Worm (Caenorhabditis elegans): ENCODE measurements around the gene C13F10.7.
A peak's percentile ranks its signal among the peaks of the same experiment; 100 is the strongest.

The C13F10.7 gene

DNA sequence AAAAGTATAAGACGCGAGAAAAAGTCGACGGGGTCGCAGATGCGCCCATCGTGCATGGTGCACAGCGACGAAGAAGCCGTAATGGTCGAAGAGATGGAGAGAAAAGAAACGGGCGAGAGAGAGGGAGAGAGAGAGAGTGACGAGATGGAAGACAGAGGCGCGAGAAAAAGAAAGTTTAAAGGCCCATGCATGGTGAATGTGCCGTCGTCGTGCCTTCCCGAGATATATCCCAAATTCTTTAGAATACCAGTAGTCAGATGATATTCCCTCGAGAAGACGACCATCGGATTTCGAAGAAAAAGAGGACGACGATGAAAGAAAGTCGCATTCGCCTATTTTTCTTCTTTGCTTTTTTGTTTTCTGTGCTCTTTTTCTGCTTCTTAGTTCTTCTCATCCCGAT is 7.0 kb downstream of the C13F10.7 start:
- TF ChIP-seq B0261.1 (tag; optimal IDR thresholded peaks at IDR 0.05) (no peak), zfh-2 (GFP tag; conservative IDR thresholded peaks at IDR 0.05) (peak; percentile 71), lin-35 (GFP tag; optimal IDR thresholded peaks at IDR 0.05) (no peak), hsf-1 (GFP tag; IDR thresholded peaks at IDR 0.05) (0 out of 2 replicates have a peak, but pooled peaks have one; percentile 22), cebp-1 (GFP tag; IDR thresholded peaks at IDR 0.05) (no peak), cebp-1 (tag; optimal IDR thresholded peaks at IDR 0.05) (peak; percentile 16), rpc-1 (optimal IDR thresholded peaks at IDR 0.05) (no peak), rpc-1 (tag; optimal IDR thresholded peaks at IDR 0.05) (no peak), F55B11.4 (tag; optimal IDR thresholded peaks at IDR 0.05; ENCODE audit: borderline replicate concordance, insufficient read depth) (no peak), dox-1 (GFP tag; IDR thresholded peaks at IDR 0.05) (peak; percentile 8; the same call in 1 of the 2 replicates), repo-1 (tag; optimal IDR thresholded peaks at IDR 0.05) (no peak), F33H1.4 (GFP tag; IDR thresholded peaks at IDR 0.05) (no peak), lin-54 (GFP tag; optimal IDR thresholded peaks at IDR 0.05) (no peak)

DNA sequence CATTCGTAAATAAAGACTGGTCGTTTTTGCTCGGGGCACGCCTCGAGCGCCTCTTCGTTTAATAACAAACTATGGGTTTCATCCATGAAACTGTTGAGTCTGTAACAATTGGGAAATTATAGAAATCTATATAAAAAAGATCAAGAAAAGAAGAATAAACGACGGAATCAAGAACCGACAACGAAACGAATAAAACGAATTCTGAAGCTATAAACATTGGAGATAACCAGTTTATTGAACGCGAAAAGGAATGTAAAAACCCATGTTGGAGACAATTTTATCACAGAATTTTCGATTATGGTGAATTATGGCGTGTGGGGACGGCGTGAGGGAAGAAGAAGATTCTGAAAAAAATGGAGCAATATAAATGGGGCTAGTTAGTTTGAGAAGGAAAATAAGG is 8.2 kb downstream of the C13F10.7 start, which contains the start of gene soap-1:
Gene soap-1 (minus strand): TSS at position 101 of the 400 bp plus-strand sequence.
- TF ChIP-seq chd-7 (tag; optimal IDR thresholded peaks at IDR 0.05) (no peak), nfya-2 (GFP tag; IDR thresholded peaks at IDR 0.05) (no peak), madf-10 (tag; optimal IDR thresholded peaks at IDR 0.05) (no peak), tlf-1 (GFP tag; optimal IDR thresholded peaks at IDR 0.05) (no peak), sdz-38 (tag; optimal IDR thresholded peaks at IDR 0.05) (no peak)

DNA sequence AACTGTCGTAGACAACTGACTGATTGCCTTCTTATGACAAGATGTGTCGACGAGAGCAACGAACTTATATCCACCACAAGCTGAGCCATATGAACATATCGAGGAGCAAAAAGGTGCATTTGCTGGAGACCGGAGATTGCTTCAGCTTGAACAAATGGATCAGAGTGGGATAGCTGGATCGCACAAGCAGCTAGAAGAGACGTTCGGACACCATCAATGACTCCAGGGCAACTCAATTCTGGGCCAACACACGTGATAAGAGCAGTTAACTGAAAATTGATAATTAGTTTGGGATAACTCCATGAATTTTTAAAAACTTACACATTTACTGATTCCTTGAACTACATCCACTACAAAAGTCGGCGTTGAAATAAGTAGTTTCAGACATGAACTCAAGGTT is 14.1 kb downstream of the C13F10.7 start:
- TF ChIP-seq ccch-3 (GFP tag; optimal IDR thresholded peaks at IDR 0.05) (no peak), T26A5.8 (tag; optimal IDR thresholded peaks at IDR 0.05) (no peak), F57A8.1 (GFP tag; optimal IDR thresholded peaks at IDR 0.05) (no peak), mcd-1 (GFP tag; IDR thresholded peaks at IDR 0.05) (no peak), sptf-2 (GFP tag; optimal IDR thresholded peaks at IDR 0.05) (no peak), efl-1 (GFP tag; optimal IDR thresholded peaks at IDR 0.05) (no peak), attf-3 (GFP tag; conservative IDR thresholded peaks at IDR 0.05) (no peak), madf-3 (GFP tag; IDR thresholded peaks at IDR 0.05) (no peak), F52B5.7 (tag; optimal IDR thresholded peaks at IDR 0.05) (no peak), hmg-20 (GFP tag; IDR thresholded peaks at IDR 0.05) (no peak), tbp1 (GFP tag; optimal IDR thresholded peaks at IDR 0.05) (no peak), K11D2.4 (GFP tag; IDR thresholded peaks at IDR 0.05) (no peak), xnd-1 (tag; optimal IDR thresholded peaks at IDR 0.05) (no peak), tbx-9 (tag; optimal IDR thresholded peaks at IDR 0.05; ENCODE audit: borderline replicate concordance) (no peak), mel-28 (tag; optimal IDR thresholded peaks at IDR 0.05; ENCODE audit: borderline replicate concordance) (no peak), ztf-18 (tag; optimal IDR thresholded peaks at IDR 0.05) (no peak), nhr-27 (tag; optimal IDR thresholded peaks at IDR 0.05) (no peak), him-1 (tag; optimal IDR thresholded peaks at IDR 0.05) (no peak), madf-10 (tag; optimal IDR thresholded peaks at IDR 0.05) (no peak), snpc-3.4 (tag; optimal IDR thresholded peaks at IDR 0.05) (no peak)

DNA sequence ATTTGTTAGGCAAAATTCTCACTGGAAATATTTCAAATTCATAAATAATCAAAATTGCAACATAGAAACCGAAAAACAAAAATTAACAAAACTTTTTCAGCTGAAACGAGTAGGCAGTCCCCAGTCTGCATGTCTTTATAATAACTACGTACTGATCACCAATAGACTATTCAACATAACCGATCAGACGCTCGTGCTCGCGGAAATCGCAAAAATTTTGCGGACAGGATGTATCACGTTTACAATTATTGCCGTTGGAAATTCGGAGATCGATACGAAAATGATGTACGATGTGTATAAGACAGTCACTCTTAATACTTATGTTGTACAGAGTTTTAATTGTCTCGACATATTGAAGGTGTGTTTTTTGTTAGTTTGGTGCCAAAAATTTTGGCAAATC is 21.7 kb downstream of the C13F10.7 start:
- TF ChIP-seq Y95B8A.8 (GFP tag; IDR thresholded peaks at IDR 0.05) (no peak), mel-28 (tag; optimal IDR thresholded peaks at IDR 0.05; ENCODE audit: borderline replicate concordance) (no peak), tbp1 (GFP tag; optimal IDR thresholded peaks at IDR 0.05) (no peak), ceh-79 (tag; optimal IDR thresholded peaks at IDR 0.05) (no peak), unc-62 (GFP tag; optimal IDR thresholded peaks at IDR 0.05) (no peak), efl-1 (GFP tag; optimal IDR thresholded peaks at IDR 0.05) (no peak)

All from whole organism, young adult.